Fruit fly (Drosophila melanogaster) Kc167 (cell line): ENCODE data around the gene firl.

Source experiments
- Myc ChIP-seq: fragments of >200 bp; optimal IDR thresholded peaks from 2 replicates; lab custom pipeline; 2017; ENCODE audit warnings: missing external identifiers
- Sin3A ChIP-seq: fragments of >200 bp; optimal IDR thresholded peaks from 2 replicates; lab custom pipeline; 2018; ENCODE audit warnings: missing external identifiers
- h ChIP-seq: fragments of >200 bp; optimal IDR thresholded peaks from 3 replicates; lab custom pipeline; 2018; ENCODE audit warnings: missing external identifiers
- insv ChIP-seq: fragments of >200 bp; optimal IDR thresholded peaks from 3 replicates; lab custom pipeline; 2018; ENCODE audit warnings: missing external identifiers
- psq ChIP-seq: fragments of >200 bp; optimal IDR thresholded peaks from 2 replicates; lab custom pipeline; 2017; ENCODE audit warnings: missing external identifiers
- ttk ChIP-seq: sonication (Bioruptor generic); optimal IDR thresholded peaks from 2 replicates; lab custom pipeline; 2017; ENCODE audit warnings: missing external identifiers

The firl gene

dm6 chr2L:12065683-12066386 is 740 bp downstream of the firl start:
- TF ChIP-seq h (lab: Kevin White, UChicago) (no peak), insv (lab: Kevin White, UChicago) (no peak), ttk (lab: Kevin White, UChicago) (no peak), psq (lab: Kevin White, UChicago) (no peak), Myc (no peak), Sin3A (lab: Kevin White, UChicago) (no peak)

- no peak for TF ChIP-seq Sin3A (lab: Kevin White, UChicago)
- TF ChIP-seq insv (lab: Kevin White, UChicago), result no peak
- TF ChIP-seq Myc, result no peak
- no peak for TF ChIP-seq ttk (lab: Kevin White, UChicago)
- TF ChIP-seq psq (lab: Kevin White, UChicago), result no peak
- no peak for TF ChIP-seq h (lab: Kevin White, UChicago)
Measured at dm6 chr2L:12063035-12063434, 3.5 kb downstream of the firl start, which contains the start of gene Rab3-GAP. Rab3-GAP (minus strand) TSS chr2L:12063184.

DNA sequence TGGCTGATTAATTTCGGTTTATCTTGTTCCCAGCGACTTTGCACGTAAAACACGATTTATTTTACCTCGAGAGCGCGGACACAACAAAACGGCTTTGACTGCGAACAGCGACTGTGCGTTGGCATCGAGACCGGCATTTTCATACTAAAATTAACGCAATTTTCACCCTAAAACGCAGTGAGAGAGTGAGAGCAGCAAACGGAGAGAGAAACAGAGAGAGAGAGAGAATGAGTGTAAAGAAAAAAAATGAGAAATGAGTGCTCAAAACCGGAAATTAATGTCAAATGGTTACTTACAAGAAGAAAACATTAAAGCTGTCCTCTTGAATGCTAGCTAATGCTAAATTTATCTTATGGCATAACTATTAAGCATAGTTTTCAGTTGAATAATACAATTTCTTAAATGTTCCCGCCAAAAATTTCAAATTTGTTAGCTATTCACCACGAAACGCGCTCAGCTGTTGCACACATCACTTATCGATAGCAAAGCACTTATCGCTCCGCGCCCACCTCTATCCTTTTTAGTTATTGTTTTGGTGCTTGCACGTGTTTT is 10.7 kb downstream of the firl start, which contains the start of the genes JhI-21, RpL7-like and CG34164:
Gene JhI-21 (minus strand): TSS at position 206 of the 552 bp plus-strand sequence.
Gene RpL7-like (plus strand): TSS at position 490 of the 552 bp plus-strand sequence.
Gene CG34164 (plus strand): TSS at position 512 of the 552 bp plus-strand sequence.
- no peak for TF ChIP-seq h (lab: Kevin White, UChicago)
- TF ChIP-seq Sin3A (lab: Kevin White, UChicago), result no peak
- TF ChIP-seq ttk (lab: Kevin White, UChicago), result no peak
- TF ChIP-seq insv (lab: Kevin White, UChicago), result no peak
- TF ChIP-seq Myc, result no peak
- TF ChIP-seq psq (lab: Kevin White, UChicago), result no peak

dm6 chr2L:12053365-12053764 is 13.2 kb downstream of the firl start:
- no peak for TF ChIP-seq Sin3A (lab: Kevin White, UChicago)
- no peak for TF ChIP-seq ttk (lab: Kevin White, UChicago)
- TF ChIP-seq h (lab: Kevin White, UChicago), result no peak
- no peak for TF ChIP-seq Myc
- TF ChIP-seq psq (lab: Kevin White, UChicago), result no peak
- TF ChIP-seq insv (lab: Kevin White, UChicago), result no peak

- no peak for TF ChIP-seq Sin3A (lab: Kevin White, UChicago)
Measured at dm6 chr2L:12049133-12049532, 17.4 kb downstream of the firl start, which contains the start of gene PLCXD. PLCXD (plus strand) TSS chr2L:12049418.

dm6 chr2L:12048723-12049122 is 17.9 kb downstream of the firl start, which contains the start of gene Plzf:
Plzf (minus strand) TSS chr2L:12048918.
- TF ChIP-seq psq (lab: Kevin White, UChicago) (no peak), insv (lab: Kevin White, UChicago) (no peak), Sin3A (lab: Kevin White, UChicago) (no peak), Myc (no peak), ttk (lab: Kevin White, UChicago) (no peak), h (lab: Kevin White, UChicago) (no peak)

DNA sequence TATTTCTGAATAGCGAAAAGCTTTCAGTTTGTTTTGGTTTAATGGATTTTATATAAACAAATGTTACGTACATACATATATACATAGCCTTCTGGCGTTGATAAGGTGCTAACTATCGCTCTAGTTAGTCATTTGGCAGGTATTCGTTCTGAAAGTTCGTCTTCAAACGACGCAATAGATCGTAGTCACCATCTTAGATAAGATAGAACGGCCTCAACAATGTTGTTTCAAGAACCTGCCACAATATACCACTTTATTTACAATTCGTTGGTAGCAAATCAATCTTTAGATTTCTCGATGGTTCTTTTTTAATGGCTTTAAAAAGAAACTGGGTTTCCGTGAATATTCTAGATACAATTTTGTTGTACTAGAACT is 19.7 kb downstream of the firl start:
- TF ChIP-seq Sin3A (lab: Kevin White, UChicago), result no peak
- no peak for TF ChIP-seq insv (lab: Kevin White, UChicago)
- no peak for TF ChIP-seq psq (lab: Kevin White, UChicago)
- TF ChIP-seq h (lab: Kevin White, UChicago), result no peak
- TF ChIP-seq ttk (lab: Kevin White, UChicago), result no peak
- no peak for TF ChIP-seq Myc

dm6 chr2L:12045941-12046855 is 20.4 kb downstream of the firl start, which contains the start of gene CG6770:
CG6770 (minus strand) TSS chr2L:12046118.
- TF ChIP-seq Myc (no peak), Sin3A (lab: Kevin White, UChicago) (no peak), insv (lab: Kevin White, UChicago) (no peak), ttk (lab: Kevin White, UChicago) (no peak), psq (lab: Kevin White, UChicago) (no peak), h (lab: Kevin White, UChicago) (no peak)

DNA sequence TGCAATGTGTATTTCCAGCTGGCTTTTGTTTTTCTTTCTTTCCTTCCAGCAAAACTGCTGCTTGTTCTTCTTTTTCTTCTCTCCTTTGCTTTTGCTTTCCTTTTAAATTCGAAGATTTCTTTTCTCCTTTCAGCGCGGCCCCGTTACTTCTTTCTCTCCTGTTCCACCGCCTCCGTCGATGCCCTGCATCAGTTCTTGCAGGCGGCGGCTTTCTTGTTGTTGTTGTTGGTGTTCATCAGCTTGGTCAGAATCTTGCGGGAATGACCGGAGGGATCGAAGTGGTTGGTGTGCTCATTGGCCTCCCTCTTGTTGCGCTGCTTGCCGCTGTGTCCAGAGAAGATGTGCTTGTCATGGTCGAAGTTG is 21.0 kb downstream of the firl start:
- TF ChIP-seq Sin3A (lab: Kevin White, UChicago), result no peak
- no peak for TF ChIP-seq ttk (lab: Kevin White, UChicago)
- no peak for TF ChIP-seq h (lab: Kevin White, UChicago)
- TF ChIP-seq Myc, result no peak
- no peak for TF ChIP-seq psq (lab: Kevin White, UChicago)
- TF ChIP-seq insv (lab: Kevin White, UChicago), result no peak

dm6 chr2L:12044613-12045350 is 21.8 kb downstream of the firl start, which contains the start of gene CG6785:
CG6785 (minus strand) TSS chr2L:12045200.
- TF ChIP-seq Sin3A (lab: Kevin White, UChicago) (no peak), insv (lab: Kevin White, UChicago) (no peak)

DNA sequence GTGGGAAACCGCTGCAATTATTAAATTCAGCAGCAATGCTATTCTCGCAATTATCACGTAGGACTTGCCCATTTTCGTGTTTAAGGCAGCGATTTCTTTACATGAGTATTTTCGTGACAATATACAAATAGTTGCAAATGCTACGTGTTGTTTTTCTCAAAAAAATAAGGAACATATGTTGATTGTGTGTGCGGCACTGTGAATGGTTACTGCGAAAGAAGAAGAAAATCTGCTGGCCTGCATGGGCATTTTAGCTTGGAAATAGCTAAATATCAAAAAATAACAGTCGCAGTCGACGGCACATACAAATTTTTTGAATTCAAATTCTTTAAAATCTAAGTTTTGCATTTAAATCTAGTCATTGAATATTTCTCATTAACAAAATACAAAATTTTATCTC is 26.1 kb downstream of the firl start, which contains the start of gene CG6766:
Gene CG6766 (minus strand): TSS at position 180 of the 400 bp plus-strand sequence.
- TF ChIP-seq ttk (lab: Kevin White, UChicago), result no peak
- no peak for TF ChIP-seq psq (lab: Kevin White, UChicago)
- TF ChIP-seq Myc, result no peak
- TF ChIP-seq Sin3A (lab: Kevin White, UChicago), result no peak
- TF ChIP-seq insv (lab: Kevin White, UChicago), result no peak
- TF ChIP-seq h (lab: Kevin White, UChicago), result no peak
